Fruit fly (Drosophila melanogaster): ENCODE results near the gene side-VII.

side-VII gene

DNA sequence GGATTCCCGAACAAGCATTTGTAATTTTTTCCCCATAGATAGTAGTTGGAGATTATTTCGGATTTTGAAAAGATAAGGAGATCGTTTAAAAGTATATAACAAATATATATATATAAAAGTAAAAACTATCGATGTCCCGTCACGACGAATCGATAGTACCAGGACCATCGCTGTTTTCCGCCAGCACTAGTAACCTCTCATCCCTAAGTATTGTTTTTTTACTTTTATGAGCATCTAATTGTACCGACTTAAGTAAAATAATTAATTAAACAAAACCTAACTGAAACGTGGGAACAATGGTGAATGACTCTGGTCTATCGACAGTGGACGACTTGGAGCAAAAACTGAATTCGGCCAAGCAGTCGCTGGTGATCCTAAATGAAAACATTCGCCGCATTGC, 934 bp upstream of the side-VII start, which contains the start of gene Pnn (continued):
- TF ChIP-seq CG11093 (GFP tag; IDR thresholded peaks at IDR 0.05): no peak
- peak; percentile 65 for TF ChIP-seq sqz (GFP tag; optimal IDR thresholded peaks at IDR 0.05)
- TF ChIP-seq tup (GFP tag; optimal IDR thresholded peaks at IDR 0.05): no peak
- no peak for TF ChIP-seq sim (GFP tag; IDR thresholded peaks at IDR 0.05)
- TF ChIP-seq mld (GFP tag; IDR thresholded peaks at IDR 0.05; ENCODE audit: partially characterized antibody): peak; percentile 68; the same call in 1 of the 3 replicates
- no peak for TF ChIP-seq CG30403 (GFP tag; optimal IDR thresholded peaks at IDR 0.05)
- no peak for TF ChIP-seq lola (GFP tag; optimal IDR thresholded peaks at IDR 0.05)
- TF ChIP-seq gro (GFP tag; optimal IDR thresholded peaks at IDR 0.05): no peak
- no peak for TF ChIP-seq Kr (GFP tag; optimal IDR thresholded peaks at IDR 0.05)
- TF ChIP-seq Sry-δ (GFP tag; optimal IDR thresholded peaks at IDR 0.05): peak; percentile 83
- peak; percentile 77 for TF ChIP-seq tna (GFP tag; IDR thresholded peaks at IDR 0.05; ENCODE audit: partially characterized antibody)
- TF ChIP-seq ro (GFP tag; IDR thresholded peaks at IDR 0.05): no peak
- no peak for TF ChIP-seq zf30C (GFP tag; optimal IDR thresholded peaks at IDR 0.05)
- no peak for TF ChIP-seq CrebB (tag; optimal IDR thresholded peaks at IDR 0.05)
- no peak for TF ChIP-seq Vsx1 (GFP tag; optimal IDR thresholded peaks at IDR 0.05)
- TF ChIP-seq Nf-YC (tag; optimal IDR thresholded peaks at IDR 0.05): peak; percentile 32
- no peak for TF ChIP-seq chn (GFP tag; optimal IDR thresholded peaks at IDR 0.05)
- no peak for TF ChIP-seq CG6689 (GFP tag; IDR thresholded peaks at IDR 0.05)
- no peak for TF ChIP-seq Hand (GFP tag; optimal IDR thresholded peaks at IDR 0.05)
- TF ChIP-seq CG16813 (GFP tag; IDR thresholded peaks at IDR 0.05; ENCODE audit: partially characterized antibody): peak; percentile 92
- TF ChIP-seq CG13296 (GFP tag; optimal IDR thresholded peaks at IDR 0.05): no peak
- TF ChIP-seq BEAF-32 (GFP tag; optimal IDR thresholded peaks at IDR 0.05): peak; percentile 84
- peak; percentile 88 for TF ChIP-seq CG6791 (GFP tag; IDR thresholded peaks at IDR 0.05; ENCODE audit: partially characterized antibody)
- TF ChIP-seq C15 (GFP tag; IDR thresholded peaks at IDR 0.05): no peak
- peak; percentile 61; the same call in 1 of the 4 replicates for TF ChIP-seq chinmo (GFP tag; IDR thresholded peaks at IDR 0.05; ENCODE audit: partially characterized antibody)
- no peak for TF ChIP-seq CG2199 (GFP tag; IDR thresholded peaks at IDR 0.05)
- TF ChIP-seq tgo (GFP tag; IDR thresholded peaks at IDR 0.05): no peak
- peak; percentile 44 for TF ChIP-seq CG2116 (GFP tag; optimal IDR thresholded peaks at IDR 0.05)
- no peak for TF ChIP-seq CG33213 (GFP tag; optimal IDR thresholded peaks at IDR 0.05)
- TF ChIP-seq CG18599 (GFP tag; optimal IDR thresholded peaks at IDR 0.05): no peak
- TF ChIP-seq CG2129 (GFP tag; IDR thresholded peaks at IDR 0.05; ENCODE audit: partially characterized antibody): peak; percentile 81
- TF ChIP-seq CG9727 (GFP tag; optimal IDR thresholded peaks at IDR 0.05): no peak
- peak; percentile 30 for TF ChIP-seq cad (GFP tag; optimal IDR thresholded peaks at IDR 0.05)
- TF ChIP-seq Hr39 (optimal IDR thresholded peaks at IDR 0.05): no peak
- TF ChIP-seq CG7839 (tag; optimal IDR thresholded peaks at IDR 0.05): no peak
- TF ChIP-seq CG13894 (tag; optimal IDR thresholded peaks at IDR 0.05): peak; percentile 77
- TF ChIP-seq fd102C (GFP tag; optimal IDR thresholded peaks at IDR 0.05): no peak
- TF ChIP-seq HmgZ (tag; optimal IDR thresholded peaks at IDR 0.05): peak; percentile 21
- no peak for TF ChIP-seq CG3163 (GFP tag; optimal IDR thresholded peaks at IDR 0.05)
- TF ChIP-seq fd64A (GFP tag; optimal IDR thresholded peaks at IDR 0.05): no peak
- TF ChIP-seq CG16815 (GFP tag; optimal IDR thresholded peaks at IDR 0.05): no peak
- TF ChIP-seq Usf (GFP tag; optimal IDR thresholded peaks at IDR 0.05): no peak
- no peak for TF ChIP-seq lab (GFP tag; optimal IDR thresholded peaks at IDR 0.05)
- no peak for TF ChIP-seq CG1529 (GFP tag; optimal IDR thresholded peaks at IDR 0.05)
- TF ChIP-seq CG12659 (GFP tag; optimal IDR thresholded peaks at IDR 0.05): peak; percentile 30
- no peak for TF ChIP-seq dmrt11E (tag; optimal IDR thresholded peaks at IDR 0.05)
- peak; percentile 24 for TF ChIP-seq CG17829 (tag; optimal IDR thresholded peaks at IDR 0.05)
- peak; percentile 88 for TF ChIP-seq CG34224 (GFP tag; IDR thresholded peaks at IDR 0.05; ENCODE audit: partially characterized antibody)
- TF ChIP-seq CG14965 (GFP tag; optimal IDR thresholded peaks at IDR 0.05; ENCODE audit: borderline replicate concordance): no peak
- TF ChIP-seq Dfd (GFP tag; optimal IDR thresholded peaks at IDR 0.05): no peak

Measured in whole organism, embryonic.